Fruit fly (Drosophila melanogaster) Kc167 (cell line): ENCODE data around the gene CG42458.

Experiments used
- insv ChIP-seq: fragments of >200 bp; optimal IDR thresholded peaks from 3 replicates; lab custom pipeline; 2018; ENCODE audit warnings: missing external identifiers
- psq ChIP-seq: fragments of >200 bp; optimal IDR thresholded peaks from 2 replicates; lab custom pipeline; 2017; ENCODE audit warnings: missing external identifiers
- ttk ChIP-seq: sonication (Bioruptor generic); optimal IDR thresholded peaks from 2 replicates; lab custom pipeline; 2017; ENCODE audit warnings: missing external identifiers

DNA sequence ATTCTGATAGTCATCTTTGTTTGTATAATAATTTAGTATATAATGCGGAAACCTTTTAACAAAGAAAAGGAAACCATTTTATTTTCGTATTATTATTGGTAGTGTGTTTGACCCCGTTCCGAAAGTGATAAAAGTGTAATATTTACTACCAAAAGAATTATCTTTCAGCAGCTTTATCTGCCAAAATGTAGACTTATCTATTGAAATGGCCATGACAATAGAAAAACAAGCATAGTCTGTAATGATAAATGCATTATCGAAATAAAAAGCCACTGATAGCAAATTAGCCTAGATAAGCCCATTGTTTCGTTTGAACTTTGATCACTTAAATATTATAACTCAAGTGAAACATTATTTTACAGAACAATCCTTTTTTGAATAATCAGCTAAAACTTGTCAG is 47.5 kb upstream of the CG42458 start:
- TF ChIP-seq ttk (lab: Kevin White, UChicago) (no peak), psq (lab: Kevin White, UChicago) (no peak), insv (lab: Kevin White, UChicago) (no peak)
